Worm (Caenorhabditis elegans): ENCODE measurements around the gene C31H2.3.

The C31H2.3 gene

ce11 chrX:5151403-5151802 is 2.8 kb downstream of the C31H2.3 start:
- no peak for TF ChIP-seq nhr-12 (tag; optimal IDR thresholded peaks at IDR 0.05)
- no peak for TF ChIP-seq unc-39 (tag; optimal IDR thresholded peaks at IDR 0.05)

DNA sequence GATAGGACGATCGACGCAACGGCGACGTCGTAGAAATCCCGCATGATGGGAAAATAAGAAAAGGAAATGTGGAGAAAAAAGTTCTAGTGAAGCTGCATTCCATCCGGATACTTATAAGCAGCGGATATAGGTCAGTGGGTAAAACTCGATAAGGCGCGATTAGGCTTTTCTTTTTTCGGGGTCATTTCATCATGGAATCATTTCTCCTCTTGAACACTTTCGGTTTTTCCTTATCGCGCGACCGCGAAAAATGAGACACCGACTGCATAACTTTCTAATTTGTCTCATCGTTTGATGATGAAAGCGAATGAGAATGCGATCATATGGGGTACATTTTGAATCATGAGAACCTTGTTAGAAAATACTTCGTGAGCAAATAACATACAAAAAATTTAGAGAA is 3.8 kb downstream of the C31H2.3 start, which contains the start of gene dpy-8:
dpy-8 (minus strand) TSS at position 88 of the 400 bp plus-strand sequence.
- TF ChIP-seq blmp-1 (tag; optimal IDR thresholded peaks at IDR 0.05) (peak; percentile 63), pha-4 (tag; optimal IDR thresholded peaks at IDR 0.05) (no peak), nhr-2 (tag; optimal IDR thresholded peaks at IDR 0.05) (no peak)

- TF ChIP-seq tbx-8 (GFP tag; optimal IDR thresholded peaks at IDR 0.05): no peak
- no peak for TF ChIP-seq M03D4.4 (tag; optimal IDR thresholded peaks at IDR 0.05)
- no peak for TF ChIP-seq sptf-1 (tag; optimal IDR thresholded peaks at IDR 0.05)
- no peak for TF ChIP-seq cnd-1 (tag; optimal IDR thresholded peaks at IDR 0.05)
- TF ChIP-seq lin-13 (tag; optimal IDR thresholded peaks at IDR 0.05): no peak
- TF ChIP-seq ces-1 (GFP tag; optimal IDR thresholded peaks at IDR 0.05): no peak
These were observed 6.3 kb downstream of the C31H2.3 start, which contains the start of gene C31H2.14 for ce11 chrX:5147918-5148317. Gene C31H2.14, plus strand, starts transcription at chrX:5148218.

ce11 chrX:5142403-5142802 is 11.8 kb downstream of the C31H2.3 start:
- TF ChIP-seq ham-2 (GFP tag; optimal IDR thresholded peaks at IDR 0.05) (no peak), pha-4 (tag; optimal IDR thresholded peaks at IDR 0.05) (peak; percentile 82)

DNA sequence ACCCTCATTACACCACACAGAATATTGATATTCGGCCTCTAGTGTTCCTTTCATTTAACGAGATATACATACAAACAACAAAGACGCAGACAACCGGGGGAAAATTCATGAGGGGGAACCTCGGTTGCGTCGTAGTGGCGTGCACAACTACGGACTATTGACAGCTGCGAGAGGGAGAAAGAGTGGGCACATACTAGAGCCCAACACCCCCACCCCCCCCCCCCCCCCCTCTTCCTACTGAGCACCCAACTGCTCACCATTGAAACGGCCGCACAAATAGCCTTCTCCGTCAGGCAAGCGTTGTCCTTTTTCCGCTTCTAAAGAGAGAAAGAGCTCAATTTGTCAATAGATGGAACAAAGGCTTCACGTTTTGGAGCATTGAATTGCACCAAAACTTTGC is 14.0 kb downstream of the C31H2.3 start:
- TF ChIP-seq lin-32 (GFP tag; optimal IDR thresholded peaks at IDR 0.05): peak; percentile 43
- peak; percentile 73 for TF ChIP-seq ces-1 (GFP tag; optimal IDR thresholded peaks at IDR 0.05)
- peak; percentile 11 for TF ChIP-seq bed-3 (GFP tag; optimal IDR thresholded peaks at IDR 0.05)
- TF ChIP-seq nhr-12 (tag; optimal IDR thresholded peaks at IDR 0.05): no peak
- TF ChIP-seq pha-4 (tag; optimal IDR thresholded peaks at IDR 0.05): peak; percentile 32
- TF ChIP-seq mep-1 (tag; optimal IDR thresholded peaks at IDR 0.05): no peak
- TF ChIP-seq hlh-1 (tag; optimal IDR thresholded peaks at IDR 0.05): peak; percentile 34
- TF ChIP-seq sptf-1 (tag; optimal IDR thresholded peaks at IDR 0.05): peak; percentile 69
- TF ChIP-seq mls-2 (tag; optimal IDR thresholded peaks at IDR 0.05): peak; percentile 82
- TF ChIP-seq nhr-2 (tag; optimal IDR thresholded peaks at IDR 0.05): no peak
- no peak for TF ChIP-seq ztf-11 (tag; optimal IDR thresholded peaks at IDR 0.05)
- peak; percentile 75 for TF ChIP-seq cnd-1 (tag; optimal IDR thresholded peaks at IDR 0.05)
- peak; percentile 61 for TF ChIP-seq unc-120 (tag; optimal IDR thresholded peaks at IDR 0.05; ENCODE audit: poor library complexity, severe bottlenecking)
- TF ChIP-seq M03D4.4 (tag; optimal IDR thresholded peaks at IDR 0.05): peak; percentile 72
- peak; percentile 73 for TF ChIP-seq drap-1 (GFP tag; optimal IDR thresholded peaks at IDR 0.05)
- peak; percentile 42 for TF ChIP-seq ham-2 (GFP tag; optimal IDR thresholded peaks at IDR 0.05)

DNA sequence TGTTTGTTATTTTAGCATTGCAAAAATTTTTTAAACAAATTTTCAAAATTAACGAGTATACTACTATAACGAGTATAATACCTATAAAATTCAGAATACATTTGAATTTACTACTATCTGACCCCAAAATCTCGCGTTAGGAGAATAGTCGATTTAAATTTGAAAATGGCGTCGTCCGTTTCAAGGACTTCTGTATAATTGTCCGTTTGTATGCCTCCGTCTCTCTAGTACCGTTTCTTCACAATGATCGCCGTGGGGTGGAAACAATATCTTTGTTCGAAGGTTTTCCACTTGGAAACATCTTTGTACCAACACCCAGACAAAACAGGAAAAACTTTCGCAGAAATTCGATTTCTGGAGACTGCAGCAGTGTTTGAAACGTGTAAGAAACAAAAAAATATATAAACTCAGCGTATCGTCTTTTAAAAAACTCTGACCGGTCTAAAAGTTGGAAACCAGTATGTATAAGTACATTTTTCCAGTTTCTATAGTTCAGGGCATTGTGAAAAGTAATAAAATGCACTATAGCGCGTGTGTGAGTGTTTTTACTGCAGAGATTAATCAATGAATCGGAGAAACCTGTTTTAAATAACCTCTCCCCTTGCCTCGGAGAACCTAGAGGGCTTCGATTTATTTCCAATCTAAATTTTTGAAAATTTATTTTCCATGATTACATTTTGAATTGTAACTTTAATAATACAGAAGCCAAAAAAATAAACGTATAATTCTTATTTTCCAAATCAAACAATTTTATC is 16.3 kb downstream of the C31H2.3 start:
- TF ChIP-seq pha-4 (tag; optimal IDR thresholded peaks at IDR 0.05) (no peak), nhr-28 (tag; optimal IDR thresholded peaks at IDR 0.05) (no peak), unc-62 (GFP tag; optimal IDR thresholded peaks at IDR 0.05) (no peak), tbx-8 (GFP tag; optimal IDR thresholded peaks at IDR 0.05) (no peak), cnd-1 (tag; optimal IDR thresholded peaks at IDR 0.05) (no peak), ceh-83 (GFP tag; optimal IDR thresholded peaks at IDR 0.05) (no peak)

DNA sequence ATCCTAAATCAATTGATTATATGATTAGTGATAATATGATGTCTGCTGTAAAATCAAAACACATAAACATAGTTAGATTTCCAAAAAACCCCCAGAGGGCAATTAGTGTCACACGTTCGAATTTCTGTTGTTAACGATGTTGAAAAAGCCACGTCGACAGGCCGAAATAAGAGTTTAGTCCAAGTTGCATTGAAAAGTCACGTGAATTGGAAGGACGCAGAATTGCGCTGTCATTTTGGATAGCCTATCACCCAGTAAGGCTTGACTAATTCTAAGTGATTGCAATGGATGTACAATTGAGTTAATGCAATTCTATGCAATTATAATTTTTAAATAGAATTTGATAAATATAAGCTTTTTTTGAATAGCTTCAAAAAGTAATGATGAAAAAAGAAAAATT is 18.6 kb downstream of the C31H2.3 start:
- TF ChIP-seq zip-8 (tag; optimal IDR thresholded peaks at IDR 0.05) (no peak), nhr-237 (tag; optimal IDR thresholded peaks at IDR 0.05) (no peak), unc-39 (tag; optimal IDR thresholded peaks at IDR 0.05) (no peak), elt-3 (tag; optimal IDR thresholded peaks at IDR 0.05) (no peak), cnd-1 (tag; optimal IDR thresholded peaks at IDR 0.05) (no peak), sptf-1 (tag; optimal IDR thresholded peaks at IDR 0.05) (no peak), nhr-28 (tag; optimal IDR thresholded peaks at IDR 0.05) (no peak), ztf-11 (tag; optimal IDR thresholded peaks at IDR 0.05) (no peak), bed-3 (GFP tag; optimal IDR thresholded peaks at IDR 0.05) (no peak), hlh-1 (tag; optimal IDR thresholded peaks at IDR 0.05) (no peak), unc-62 (GFP tag; optimal IDR thresholded peaks at IDR 0.05) (no peak), lin-13 (tag; optimal IDR thresholded peaks at IDR 0.05) (no peak), ceh-83 (GFP tag; optimal IDR thresholded peaks at IDR 0.05) (no peak), mls-2 (tag; optimal IDR thresholded peaks at IDR 0.05) (no peak), nhr-2 (tag; optimal IDR thresholded peaks at IDR 0.05) (no peak), unc-120 (tag; optimal IDR thresholded peaks at IDR 0.05; ENCODE audit: poor library complexity, severe bottlenecking) (no peak), nhr-76 (tag; optimal IDR thresholded peaks at IDR 0.05) (no peak)
